In genomic region chr3L:4412974-4413373, dm6 we compare ENCODE assay signal across 1 fruit fly cellular context.
TF ChIP-seq lines count a peak whose summit lies in the region.

No protein-coding gene starts in this region.

TF ChIP-seq in whole organism, embryonic, 481 proteins besides CTCF, POLR2A, EP300 and RAD21 (continued from another document):
- TF ChIP-seq MESR4 (GFP tag; optimal IDR thresholded peaks at IDR 0.05; lab: Kevin White, UChicago) (no peak), Kr (GFP tag; optimal IDR thresholded peaks at IDR 0.05; lab: Kevin White, UChicago) (no peak), Pdp1 (GFP tag; optimal IDR thresholded peaks at IDR 0.05; lab: Kevin White, UChicago) (peak; percentile 13 to 55), slou (GFP tag; optimal IDR thresholded peaks at IDR 0.05; lab: Kevin White, UChicago) (peak; percentile 20), fd102C (GFP tag; optimal IDR thresholded peaks at IDR 0.05; lab: Kevin White, UChicago) (no peak), Lhr (GFP tag; optimal IDR thresholded peaks at IDR 0.05; lab: Kevin White, UChicago) (no peak), CG10321 (GFP tag; IDR thresholded peaks at IDR 0.05; lab: Robert Waterston, UW) (0 out of 2 replicates have a peak, but pooled peaks have one; percentile 29), Mes4 (GFP tag; optimal IDR thresholded peaks at IDR 0.05; lab: Kevin White, UChicago) (no peak), HLH54F (GFP tag; optimal IDR thresholded peaks at IDR 0.05; lab: Kevin White, UChicago) (peak; percentile 23), hth (optimal IDR thresholded peaks at IDR 0.05; lab: Kevin White, UChicago) (no peak), Fer1 (GFP tag; optimal IDR thresholded peaks at IDR 0.05; lab: Kevin White, UChicago) (no peak), BEAF-32 (GFP tag; optimal IDR thresholded peaks at IDR 0.05; lab: Kevin White, UChicago) (no peak), vfl (GFP tag; optimal IDR thresholded peaks at IDR 0.05; lab: Kevin White, UChicago) (no peak), en (GFP tag; optimal IDR thresholded peaks at IDR 0.05; lab: Kevin White, UChicago) (no peak), E2f2 (GFP tag; IDR thresholded peaks at IDR 0.05; lab: Robert Waterston, UW) (no peak), CG1792 (GFP tag; optimal IDR thresholded peaks at IDR 0.05; lab: Kevin White, UChicago) (no peak), Hr51 (GFP tag; optimal IDR thresholded peaks at IDR 0.05; lab: Kevin White, UChicago) (peak in 1 of 2 experiments; percentile 42), Abd-B (GFP tag; optimal IDR thresholded peaks at IDR 0.05; lab: Kevin White, UChicago) (no peak), CG14050 (GFP tag; IDR thresholded peaks at IDR 0.05; lab: Robert Waterston, UW) (peak; percentile 72; the same call in 2 of the 3 replicates), scrt (GFP tag; optimal IDR thresholded peaks at IDR 0.05; lab: Kevin White, UChicago) (no peak), HLH4C (GFP tag; IDR thresholded peaks at IDR 0.05; lab: Robert Waterston, UW; ENCODE audit: partially characterized antibody) (no peak), az2 (GFP tag; optimal IDR thresholded peaks at IDR 0.05; lab: Kevin White, UChicago) (peak; percentile 25), CG4730 (GFP tag; IDR thresholded peaks at IDR 0.05; lab: Robert Waterston, UW) (no peak), CG34422 (GFP tag; IDR thresholded peaks at IDR 0.05; lab: Robert Waterston, UW) (peak; percentile 78; the same call in 2 of the 3 replicates), tap (tag; optimal IDR thresholded peaks at IDR 0.05; lab: Kevin White, UChicago) (peak; percentile 10), sens (GFP tag; lab: Kevin White, UChicago) (peak; percentile 80), Vsx1 (GFP tag; optimal IDR thresholded peaks at IDR 0.05; lab: Kevin White, UChicago) (no peak), Eip74EF (GFP tag; optimal IDR thresholded peaks at IDR 0.05; lab: Kevin White, UChicago) (peak in 1 of 2 experiments; percentile 5), CG8388 (GFP tag; optimal IDR thresholded peaks at IDR 0.05; lab: Kevin White, UChicago) (peak; percentile 15), Sry-β (GFP tag; optimal IDR thresholded peaks at IDR 0.05; lab: Kevin White, UChicago) (no peak), unc-4 (GFP tag; IDR thresholded peaks at IDR 0.05; lab: Robert Waterston, UW; ENCODE audit: partially characterized antibody) (no peak), mirr (GFP tag; optimal IDR thresholded peaks at IDR 0.05; lab: Kevin White, UChicago) (peak; percentile 62), CG11696 (GFP tag; IDR thresholded peaks at IDR 0.05; lab: Robert Waterston, UW) (peak; percentile 35; the same call in 1 of the 2 replicates), CG10267 (tag; optimal IDR thresholded peaks at IDR 0.05; lab: Kevin White, UChicago) (no peak), peb (GFP tag; IDR thresholded peaks at IDR 0.05; lab: Robert Waterston, UW) (no peak), CG14441 (GFP tag; IDR thresholded peaks at IDR 0.05; lab: Robert Waterston, UW) (peak; percentile 74), twi (tag; optimal IDR thresholded peaks at IDR 0.05; lab: Kevin White, UChicago) (no peak), CG6813 (GFP tag; optimal IDR thresholded peaks at IDR 0.05; lab: Kevin White, UChicago) (no peak), CG8765 (GFP tag; IDR thresholded peaks at IDR 0.05; lab: Robert Waterston, UW) (no peak), CG6272 (GFP tag; IDR thresholded peaks at IDR 0.05; lab: Robert Waterston, UW) (0 out of 2 replicates have a peak, but pooled peaks have one; percentile 39), ara (GFP tag; IDR thresholded peaks at IDR 0.05; lab: Robert Waterston, UW) (no peak), Blimp-1 (GFP tag; optimal IDR thresholded peaks at IDR 0.05; lab: Kevin White, UChicago) (no peak), CG6654 (GFP tag; optimal IDR thresholded peaks at IDR 0.05; lab: Kevin White, UChicago) (no peak), nerfin-1 (tag; optimal IDR thresholded peaks at IDR 0.05; lab: Kevin White, UChicago) (no peak), CG17829 (tag; optimal IDR thresholded peaks at IDR 0.05; lab: Kevin White, UChicago) (no peak), knrl (GFP tag; IDR thresholded peaks at IDR 0.05; lab: Robert Waterston, UW; ENCODE audit: partially characterized antibody) (no peak), Atf6 (GFP tag; IDR thresholded peaks at IDR 0.05; lab: Robert Waterston, UW) (peak; percentile 74; the same call in 1 of the 2 replicates), cg (GFP tag; optimal IDR thresholded peaks at IDR 0.05; lab: Kevin White, UChicago) (no peak), BtbVII (GFP tag; optimal IDR thresholded peaks at IDR 0.05; lab: Kevin White, UChicago) (no peak), fru (optimal IDR thresholded peaks at IDR 0.05; lab: Kevin White, UChicago) (no peak), CG17912 (GFP tag; optimal IDR thresholded peaks at IDR 0.05; lab: Kevin White, UChicago) (no peak), CG13424 (tag; optimal IDR thresholded peaks at IDR 0.05; lab: Kevin White, UChicago) (no peak), MTF-1 (GFP tag; optimal IDR thresholded peaks at IDR 0.05; lab: Kevin White, UChicago; ENCODE audit: borderline replicate concordance) (no peak), PHDP (tag; optimal IDR thresholded peaks at IDR 0.05; lab: Kevin White, UChicago) (peak; percentile 5), CG8924 (tag; optimal IDR thresholded peaks at IDR 0.05; lab: Kevin White, UChicago) (peak; percentile 9), zfh1 (GFP tag; IDR thresholded peaks at IDR 0.05; lab: Robert Waterston, UW) (0 out of 3 replicates have a peak, but pooled peaks have one; percentile 26), CG12104 (GFP tag; optimal IDR thresholded peaks at IDR 0.05; lab: Kevin White, UChicago) (no peak), dimm (GFP tag; IDR thresholded peaks at IDR 0.05; lab: Robert Waterston, UW) (no peak), CG31388 (GFP tag; optimal IDR thresholded peaks at IDR 0.05; lab: Kevin White, UChicago) (no peak), klu (GFP tag; IDR thresholded peaks at IDR 0.05; lab: Robert Waterston, UW) (peak; percentile 50; the same call in 1 of the 2 replicates), Hsf (GFP tag; optimal IDR thresholded peaks at IDR 0.05; lab: Kevin White, UChicago) (peak; percentile 18), dan (GFP tag; IDR thresholded peaks at IDR 0.05; lab: Robert Waterston, UW) (no peak), seq (GFP tag; IDR thresholded peaks at IDR 0.05; lab: Robert Waterston, UW) (peak; percentile 75), fd3F (GFP tag; optimal IDR thresholded peaks at IDR 0.05; lab: Kevin White, UChicago) (peak; percentile 21)
